Worm (Caenorhabditis elegans) whole organism, early embryonic: ENCODE data around the gene srbc-8.

ENCODE experiments used
- F13C5.2 ChIP-seq: sonication (generic microtip); optimal IDR thresholded peaks from 2 replicates; lab custom pipeline; 2017; ENCODE audit warnings: mild to moderate bottlenecking, missing genetic modification characterization, inconsistent platforms, missing compliant biosample characterization
- aly-1 ChIP-seq: sonication (generic microtip); optimal IDR thresholded peaks from 2 replicates; lab custom pipeline; 2016; ENCODE audit warnings: missing genetic modification characterization, missing compliant biosample characterization
- ama-1 ChIP-seq: fragments of 150-350 bp; optimal IDR thresholded peaks from 2 replicates; lab custom pipeline; 2014
- ceh-36 ChIP-seq: sonication (generic microtip); optimal IDR thresholded peaks from 2 replicates; lab custom pipeline; 2016; ENCODE audit warnings: missing genetic modification characterization, inconsistent platforms, missing compliant biosample characterization
- ets-7 ChIP-seq: sonication (generic microtip); optimal IDR thresholded peaks from 2 replicates; lab custom pipeline; 2016; ENCODE audit warnings: missing genotype, missing genetic modification characterization, missing compliant biosample characterization
- flt-1 ChIP-seq: fragments of 200-800 bp; sonication (Bioruptor generic); IDR thresholded peaks from 2 replicates; pipeline ENCODE4 v1.3.6; 2022; ENCODE audit warnings: missing genetic modification characterization, missing compliant biosample characterization
- hmbx-1 ChIP-seq: sonication (generic microtip); optimal IDR thresholded peaks from 2 replicates; lab custom pipeline; 2016; ENCODE audit warnings: mild to moderate bottlenecking, missing genetic modification characterization, missing compliant biosample characterization
- hmg-4 ChIP-seq: fragments of 200-800 bp; sonication (Bioruptor generic); optimal IDR thresholded peaks from 2 replicates; lab custom pipeline; 2018; ENCODE audit warnings: mild to moderate bottlenecking, missing genetic modification characterization, missing compliant biosample characterization
- hnd-1 ChIP-seq: sonication (generic microtip); optimal IDR thresholded peaks from 2 replicates; lab custom pipeline; 2016; ENCODE audit warnings: missing genetic modification characterization, missing compliant biosample characterization
- pes-1 ChIP-seq: fragments of 200-800 bp; sonication (Bioruptor generic); IDR thresholded peaks from 2 replicates; pipeline ENCODE4 v1.3.6; 2022; ENCODE audit warnings: missing genetic modification reagents, missing genetic modification characterization, missing compliant biosample characterization
- sea-1 ChIP-seq: fragments of 200-800 bp; sonication (Bioruptor generic); conservative IDR thresholded peaks from 2 replicates; pipeline ENCODE4 v1.3.6; 2022; ENCODE audit warnings: missing genetic modification characterization, missing compliant biosample characterization
- tbx-11 ChIP-seq: fragments of 200-800 bp; sonication (Bioruptor generic); IDR thresholded peaks from 2 replicates; pipeline ENCODE4 v1.3.6; 2022; ENCODE audit warnings: missing genetic modification characterization, missing compliant biosample characterization
- tbx-37 ChIP-seq: fragments of 200-800 bp; sonication (Bioruptor generic); conservative IDR thresholded peaks from 2 replicates; pipeline ENCODE4 v1.3.6; 2022; ENCODE audit warnings: missing genetic modification reagents, missing genetic modification characterization, missing compliant biosample characterization

ce11 chrV:7520077-7520476 lies 35.2 kb upstream of the srbc-8 start, which contains the start of gene srb-19:
- TF ChIP-seq ama-1 (lab: Kevin White, UChicago) (no peak), hmbx-1 (tag; lab: Kevin White, UChicago) (no peak), F13C5.2 (no peak), hnd-1 (tag; lab: Kevin White, UChicago) (no peak), hmg-4 (GFP tag; lab: Kevin White, UChicago) (no peak), aly-1 (tag; lab: Kevin White, UChicago) (no peak), ceh-36 (no peak), ets-7 (tag; lab: Kevin White, UChicago) (no peak), sea-1 (GFP tag; lab: Robert Waterston, UW) (no peak), tbx-37 (GFP tag; lab: Robert Waterston, UW) (no peak), flt-1 (GFP tag; lab: Robert Waterston, UW) (no peak), tbx-11 (GFP tag; lab: Robert Waterston, UW) (no peak), pes-1 (GFP tag; lab: Robert Waterston, UW) (no peak)
